Fruit fly (Drosophila melanogaster): ENCODE results near the gene CG34448.

dm6 chr2L:2375655-2376417, 41.9 kb downstream of the CG34448 start, which contains the start of gene Atxn7:
- TF ChIP-seq CG8478 (optimal IDR thresholded peaks at IDR 0.05): no peak
- peak in 1 of 2 experiments; percentile 27 for TF ChIP-seq CTCF (optimal IDR thresholded peaks at IDR 0.05)
